Worm (Caenorhabditis elegans) whole organism, L1 larva: ENCODE data around the gene prx-5.

Source experiments
- C16A3.4 ChIP-seq: fragments of 150-350 bp; optimal IDR thresholded peaks from 2 replicates; lab custom pipeline; 2014; ENCODE audit warnings: missing biosample characterization, missing genetic modification characterization
- F16B12.6 ChIP-seq: fragments of 150-350 bp; optimal IDR thresholded peaks from 2 replicates; lab custom pipeline; 2014; ENCODE audit warnings: missing biosample characterization, missing genetic modification characterization
- aha-1 ChIP-seq: fragments of 150-350 bp; optimal IDR thresholded peaks from 2 replicates; lab custom pipeline; 2014; ENCODE audit warnings: missing biosample characterization, missing genetic modification characterization
- aly-2 ChIP-seq: fragments of 150-350 bp; optimal IDR thresholded peaks from 2 replicates; lab custom pipeline; 2014; ENCODE audit warnings: missing biosample characterization, missing genetic modification characterization
- ama-1 ChIP-seq: fragments of 150-350 bp; optimal IDR thresholded peaks from 2 replicates; lab custom pipeline; 2014
- blmp-1 ChIP-seq: fragments of 150-350 bp; optimal IDR thresholded peaks from 2 replicates; lab custom pipeline; 2014; ENCODE audit warnings: missing biosample characterization, missing genetic modification characterization
- ceh-8 ChIP-seq: fragments of 200-800 bp; sonication (Bioruptor generic); optimal IDR thresholded peaks from 2 replicates; lab custom pipeline; 2018; ENCODE audit warnings: mild to moderate bottlenecking, missing genetic modification characterization, moderate library complexity, missing compliant biosample characterization
- ceh-82 ChIP-seq, 3 experiments: fragments of 150-350 bp in 1 of 3; sonication (generic microtip) in 2 of 3; optimal IDR thresholded peaks; 2 replicates each; lab custom pipeline; 2014 to 2017; ENCODE audit warnings: missing biosample characterization in 3 of 3, missing genetic modification characterization in 3 of 3
- dpl-1 ChIP-seq, 3 experiments: fragments of 150-350 bp in 2 of 3; sonication (generic microtip) in 1 of 3; optimal IDR thresholded peaks; 2 replicates each; lab custom pipeline; 2014 to 2017; ENCODE audit warnings: missing biosample characterization in 3 of 3, missing genetic modification characterization in 3 of 3, missing genetic modification reagents in 3 of 3
- efl-1 ChIP-seq, 4 experiments: fragments of 150-350 bp; optimal IDR thresholded peaks in 3 of 4; peaks in 1 of 4; 1 replicate in 1 of 4; 2 replicates in 3 of 4; lab custom pipeline; 2014; ENCODE audit warnings: missing biosample characterization in 2 of 4, missing genetic modification characterization in 2 of 4, missing genetic modification reagents in 2 of 4
- egl-13 ChIP-seq: sonication (generic microtip); optimal IDR thresholded peaks from 2 replicates; lab custom pipeline; 2016; ENCODE audit warnings: missing genotype, missing genetic modification reagents, missing genetic modification characterization, missing compliant biosample characterization
- egl-27 ChIP-seq, 2 experiments: fragments of 150-350 bp in 1 of 2; sonication (generic microtip); optimal IDR thresholded peaks; 3 replicates each; lab custom pipeline; 2017 to 2018; ENCODE audit warnings: missing biosample characterization in 2 of 2, missing genetic modification characterization in 2 of 2, missing genetic modification reagents in 2 of 2
- elt-2 ChIP-seq: sonication (generic microtip); optimal IDR thresholded peaks from 2 replicates; lab custom pipeline; 2016; ENCODE audit warnings: missing genetic modification characterization, mild to moderate bottlenecking, inconsistent platforms, missing compliant biosample characterization, missing genetic modification reagents
- fkh-8 ChIP-seq: sonication (generic microtip); optimal IDR thresholded peaks from 2 replicates; lab custom pipeline; 2016; ENCODE audit warnings: mild to moderate bottlenecking, missing genetic modification characterization, missing compliant biosample characterization
- hlh-4 ChIP-seq: sonication (generic microtip); optimal IDR thresholded peaks from 2 replicates; lab custom pipeline; 2016; ENCODE audit warnings: mild to moderate bottlenecking, missing genetic modification characterization, missing compliant biosample characterization
- jun-1 ChIP-seq: fragments of 150-350 bp; optimal IDR thresholded peaks from 2 replicates; lab custom pipeline; 2014; ENCODE audit warnings: missing biosample characterization, missing genetic modification reagents, missing genetic modification characterization
- lin-14 ChIP-seq: fragments of 200-800 bp; sonication (Bioruptor generic); optimal IDR thresholded peaks from 2 replicates; lab custom pipeline; 2018; ENCODE audit warnings: mild to moderate bottlenecking, missing genetic modification characterization, moderate library complexity, missing compliant biosample characterization
- lin-15B ChIP-seq: fragments of 150-350 bp; sonication (generic microtip); optimal IDR thresholded peaks from 3 replicates; lab custom pipeline; 2014; ENCODE audit warnings: missing biosample characterization, missing genetic modification characterization
- lin-35 ChIP-seq, 2 experiments: fragments of 150-350 bp; optimal IDR thresholded peaks; 2 replicates each; lab custom pipeline; 2014; ENCODE audit warnings: missing biosample characterization in 2 of 2, missing genetic modification characterization in 2 of 2, missing genetic modification reagents in 2 of 2
- lin-39 ChIP-seq: fragments of 150-350 bp; optimal IDR thresholded peaks from 2 replicates; lab custom pipeline; 2014; ENCODE audit warnings: missing biosample characterization, missing genetic modification reagents, missing genetic modification characterization
- mdl-1 ChIP-seq, 2 experiments: fragments of 150-350 bp; optimal IDR thresholded peaks; 2 replicates each; lab custom pipeline; 2014 to 2017; ENCODE audit warnings: missing biosample characterization in 2 of 2, missing genetic modification characterization in 2 of 2, inconsistent platforms in 1 of 2
- nhr-47 ChIP-seq: sonication (generic microtip); optimal IDR thresholded peaks from 2 replicates; lab custom pipeline; 2016; ENCODE audit warnings: mild to moderate bottlenecking, missing genetic modification characterization, moderate library complexity, missing compliant biosample characterization
- nhr-77 ChIP-seq: fragments of 150-350 bp; optimal IDR thresholded peaks from 2 replicates; lab custom pipeline; 2014; ENCODE audit warnings: missing biosample characterization, missing genetic modification characterization
- nhr-85 ChIP-seq: sonication (generic microtip); peaks from one replicate; lab custom pipeline; 2016; ENCODE audit warnings: missing genetic modification characterization, inconsistent platforms, missing compliant biosample characterization
- pag-3 ChIP-seq: sonication (generic microtip); optimal IDR thresholded peaks from 2 replicates; lab custom pipeline; 2017; ENCODE audit warnings: missing genetic modification characterization, mild to moderate bottlenecking, missing compliant biosample characterization, antibody characterized with exemption, borderline replicate concordance; ENCODE audit not compliant: insufficient read depth
- skn-1 ChIP-seq: fragments of 150-350 bp; optimal IDR thresholded peaks from 2 replicates; lab custom pipeline; 2014; ENCODE audit warnings: missing biosample characterization, missing genetic modification characterization
- snu-23 ChIP-seq: sonication (generic microtip); optimal IDR thresholded peaks from 2 replicates; lab custom pipeline; 2016; ENCODE audit warnings: missing genetic modification characterization, missing compliant biosample characterization
- zag-1 ChIP-seq: fragments of 150-350 bp; optimal IDR thresholded peaks from 2 replicates; lab custom pipeline; 2014; ENCODE audit warnings: missing biosample characterization, missing genetic modification characterization
- ztf-11 ChIP-seq, 2 experiments: sonication (generic microtip); optimal IDR thresholded peaks; 2 replicates each; lab custom pipeline; 2016 to 2017; ENCODE audit warnings: missing genetic modification characterization in 2 of 2, missing biosample characterization in 1 of 2, missing compliant biosample characterization in 1 of 2

The prx-5 gene

ce11 chrII:8748638-8749037 lies 44.0 kb downstream of the prx-5 start:
- TF ChIP-seq efl-1 (optimal IDR thresholded peaks at IDR 0.05; lab: Kevin White, UChicago) (no peak), efl-1 (GFP tag; optimal IDR thresholded peaks at IDR 0.05 in 1 of 2; lab: Kevin White, UChicago) (peak in 1 of 2 experiments; percentile 64), hlh-4 (tag; lab: Kevin White, UChicago) (no peak), nhr-77 (tag; lab: Kevin White, UChicago) (no peak)
- TF ChIP-seq, all 84 proteins: peak for 1

- TF ChIP-seq blmp-1 (tag; lab: Kevin White, UChicago), result peak; percentile 100
- TF ChIP-seq pag-3 (tag; lab: Kevin White, UChicago), result no peak
Observed at ce11 chrII:8749084-8749483, 44.5 kb downstream of the prx-5 start.

- TF ChIP-seq skn-1 (tag; lab: Kevin White, UChicago), result peak; percentile 60
- TF ChIP-seq lin-14 (GFP tag; lab: Kevin White, UChicago), result peak; percentile 28
- no peak for TF ChIP-seq efl-1 (optimal IDR thresholded peaks at IDR 0.05; lab: Kevin White, UChicago)
- no peak for TF ChIP-seq efl-1 (GFP tag; optimal IDR thresholded peaks at IDR 0.05 in 1 of 2; lab: Kevin White, UChicago)
- TF ChIP-seq blmp-1 (tag; lab: Kevin White, UChicago), result peak; percentile 95
- TF ChIP-seq dpl-1 (GFP tag; optimal IDR thresholded peaks at IDR 0.05; lab: Kevin White, UChicago), result no peak
- TF ChIP-seq C16A3.4, result no peak
- peak; percentile 1 for TF ChIP-seq snu-23 (GFP tag; lab: Kevin White, UChicago)
- no peak for TF ChIP-seq nhr-77 (tag; lab: Kevin White, UChicago)
- TF ChIP-seq, all 84 proteins: peak for 4
Observed at ce11 chrII:8750056-8750455, 45.4 kb downstream of the prx-5 start.

- TF ChIP-seq blmp-1 (tag; lab: Kevin White, UChicago) (peak; percentile 100), jun-1 (peak; percentile 53), egl-27 (tag; optimal IDR thresholded peaks at IDR 0.05; lab: Kevin White, UChicago) (no peak), efl-1 (optimal IDR thresholded peaks at IDR 0.05; lab: Kevin White, UChicago) (no peak), efl-1 (GFP tag; optimal IDR thresholded peaks at IDR 0.05 in 1 of 2; lab: Kevin White, UChicago) (peak in 1 of 2 experiments; percentile 72)
Observed at ce11 chrII:8751042-8751441, 46.4 kb downstream of the prx-5 start.

DNA sequence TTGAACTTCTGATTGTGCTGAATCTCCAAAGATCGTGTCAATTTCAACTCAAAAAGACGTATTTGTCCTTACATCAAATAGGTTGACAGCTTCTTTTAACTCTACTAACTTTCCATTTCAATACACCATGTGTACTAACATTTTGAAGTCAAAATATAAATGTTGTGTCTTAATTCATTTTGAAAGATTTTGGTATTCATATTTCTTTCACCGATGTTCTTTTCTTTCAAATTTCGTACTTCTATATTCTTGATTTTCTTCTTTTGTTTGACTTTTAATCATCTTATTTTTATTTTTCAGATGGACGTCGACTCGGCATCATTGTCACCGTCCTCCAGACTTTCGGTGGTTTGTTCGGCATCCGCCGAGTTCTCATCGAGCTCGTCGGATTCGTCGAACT lies 47.1 kb downstream of the prx-5 start, which contains the start of gene atf-2:
Gene atf-2, plus strand, starts transcription at position 301 of the 400 bp plus-strand sequence.
- TF ChIP-seq nhr-85 (tag; lab: Kevin White, UChicago), result no peak
- TF ChIP-seq fkh-8 (tag; lab: Kevin White, UChicago), result no peak
- TF ChIP-seq egl-13, result no peak
- TF ChIP-seq mdl-1 (tag; optimal IDR thresholded peaks at IDR 0.05; lab: Kevin White, UChicago), result no peak
- TF ChIP-seq elt-2 (tag; lab: Kevin White, UChicago), result no peak
- no peak for TF ChIP-seq jun-1
- no peak for TF ChIP-seq ztf-11 (tag; optimal IDR thresholded peaks at IDR 0.05; lab: Kevin White, UChicago)
- TF ChIP-seq lin-15B (tag; lab: Kevin White, UChicago), result no peak
- no peak for TF ChIP-seq aha-1 (tag; lab: Kevin White, UChicago)
- TF ChIP-seq lin-35 (GFP tag; optimal IDR thresholded peaks at IDR 0.05; lab: Kevin White, UChicago), result no peak
- no peak for TF ChIP-seq F16B12.6 (tag; lab: Kevin White, UChicago)
- TF ChIP-seq lin-39, result no peak
- no peak for TF ChIP-seq nhr-47 (tag; lab: Kevin White, UChicago)

DNA sequence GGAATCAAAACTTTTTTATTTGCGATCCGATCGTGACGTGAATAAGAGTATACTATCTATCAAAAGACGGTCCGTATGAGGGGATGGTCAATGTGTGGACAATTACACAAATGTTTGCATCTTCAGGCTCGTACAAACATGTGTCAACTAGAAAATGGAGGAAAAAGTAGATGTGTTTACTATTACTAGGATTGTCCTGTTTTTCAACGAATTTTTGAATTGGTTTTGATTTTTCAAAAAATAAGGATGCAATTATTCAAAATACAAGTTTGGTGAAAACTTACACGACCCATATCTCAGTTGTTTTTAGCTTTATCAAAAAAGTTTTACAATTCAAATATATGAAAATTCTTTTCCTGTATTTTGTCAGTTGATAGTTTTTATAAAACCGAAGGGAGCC lies 50.6 kb downstream of the prx-5 start, which contains the start of gene K08F8.7:
Gene K08F8.7, minus strand, starts transcription at position 101 of the 400 bp plus-strand sequence.
- TF ChIP-seq zag-1 (tag; lab: Kevin White, UChicago) (no peak), lin-14 (GFP tag; lab: Kevin White, UChicago) (no peak), ceh-8 (no peak), ama-1 (lab: Kevin White, UChicago) (no peak), ztf-11 (tag; optimal IDR thresholded peaks at IDR 0.05; lab: Kevin White, UChicago) (no peak), ceh-82 (tag; optimal IDR thresholded peaks at IDR 0.05; lab: Kevin White, UChicago) (no peak), aly-2 (tag; lab: Kevin White, UChicago) (no peak)
